Fruit fly (Drosophila melanogaster): ENCODE results near the gene CG34159.
A peak's percentile ranks its signal among the peaks of the same experiment; 100 is the strongest.

CG34159 gene

dm6 chr2L:10250441-10250847, 46.3 kb upstream of the CG34159 start, which contains the start of the genes bsk and CG31717 (continued):
- no peak for TF ChIP-seq Sox100B (GFP tag; optimal IDR thresholded peaks at IDR 0.05)
- TF ChIP-seq CG12769 (tag; optimal IDR thresholded peaks at IDR 0.05) = no peak
- peak; percentile 44; the same call in 1 of the 3 replicates for TF ChIP-seq CG16813 (GFP tag; IDR thresholded peaks at IDR 0.05; ENCODE audit: partially characterized antibody)
- no peak for TF ChIP-seq usp (GFP tag; optimal IDR thresholded peaks at IDR 0.05)
- no peak for TF ChIP-seq CG9609 (GFP tag; optimal IDR thresholded peaks at IDR 0.05)
- peak; percentile 39; the same call in 1 of the 3 replicates for TF ChIP-seq vnd (GFP tag; IDR thresholded peaks at IDR 0.05; ENCODE audit: partially characterized antibody)
- TF ChIP-seq Gsc (GFP tag; IDR thresholded peaks at IDR 0.05) = no peak
- no peak for TF ChIP-seq Awh (GFP tag; IDR thresholded peaks at IDR 0.05)
- no peak for TF ChIP-seq CG1792 (GFP tag; optimal IDR thresholded peaks at IDR 0.05)
- TF ChIP-seq CG42726 (GFP tag; IDR thresholded peaks at IDR 0.05; ENCODE audit: partially characterized antibody) = no peak
- no peak for TF ChIP-seq CG7839 (tag; optimal IDR thresholded peaks at IDR 0.05)
- TF ChIP-seq CG14667 (GFP tag; IDR thresholded peaks at IDR 0.05) = no peak
- TF ChIP-seq Elba2 (GFP tag; optimal IDR thresholded peaks at IDR 0.05) = peak; percentile 83
- TF ChIP-seq CG8290 (GFP tag; optimal IDR thresholded peaks at IDR 0.05) = peak; percentile 55
- TF ChIP-seq CG8290 (tag; optimal IDR thresholded peaks at IDR 0.05) = no peak
- TF ChIP-seq Blimp-1 (GFP tag; optimal IDR thresholded peaks at IDR 0.05) = no peak
- TF ChIP-seq Hmr (GFP tag; optimal IDR thresholded peaks at IDR 0.05) = no peak
- no peak for TF ChIP-seq CG6689 (GFP tag; IDR thresholded peaks at IDR 0.05)
- no peak for TF ChIP-seq ase (GFP tag; IDR thresholded peaks at IDR 0.05)
- TF ChIP-seq CG10366 (GFP tag; IDR thresholded peaks at IDR 0.05) = no peak
- TF ChIP-seq CG4360 (GFP tag; IDR thresholded peaks at IDR 0.05) = peak; percentile 53; the same call in 1 of the 2 replicates
- TF ChIP-seq Side (GFP tag; optimal IDR thresholded peaks at IDR 0.05) = no peak
- TF ChIP-seq BtbVII (GFP tag; optimal IDR thresholded peaks at IDR 0.05) = no peak
- no peak for TF ChIP-seq seq (GFP tag; IDR thresholded peaks at IDR 0.05)
- no peak for TF ChIP-seq CG12942 (GFP tag; optimal IDR thresholded peaks at IDR 0.05)
- TF ChIP-seq gsb-n (tag; optimal IDR thresholded peaks at IDR 0.05) = no peak
- TF ChIP-seq CG3838 (GFP tag; optimal IDR thresholded peaks at IDR 0.05) = no peak
- no peak for TF ChIP-seq run (tag; optimal IDR thresholded peaks at IDR 0.05)
- TF ChIP-seq abd-A (tag; optimal IDR thresholded peaks at IDR 0.05) = no peak
- TF ChIP-seq CG10462 (GFP tag; optimal IDR thresholded peaks at IDR 0.05) = no peak
- no peak for TF ChIP-seq Fer2 (tag; optimal IDR thresholded peaks at IDR 0.05)
- TF ChIP-seq Doc2 (GFP tag; IDR thresholded peaks at IDR 0.05) = no peak
- TF ChIP-seq CG11456 (GFP tag; IDR thresholded peaks at IDR 0.05) = no peak
- no peak for TF ChIP-seq her (GFP tag; optimal IDR thresholded peaks at IDR 0.05)
- peak; percentile 58; the same call in 1 of the 3 replicates for TF ChIP-seq CG6791 (GFP tag; IDR thresholded peaks at IDR 0.05; ENCODE audit: partially characterized antibody)
- no peak for TF ChIP-seq D19A (tag; optimal IDR thresholded peaks at IDR 0.05)
- peak; percentile 97 for TF ChIP-seq pfk (GFP tag; optimal IDR thresholded peaks at IDR 0.05)
- no peak for TF ChIP-seq Nf-YA (GFP tag; IDR thresholded peaks at IDR 0.05)
- TF ChIP-seq Fer1 (GFP tag; optimal IDR thresholded peaks at IDR 0.05) = no peak
- TF ChIP-seq CG11504 (tag; optimal IDR thresholded peaks at IDR 0.05) = no peak
- no peak for TF ChIP-seq CG3065 (GFP tag; optimal IDR thresholded peaks at IDR 0.05)
- TF ChIP-seq CG12391 (tag; optimal IDR thresholded peaks at IDR 0.05) = no peak
- no peak for TF ChIP-seq mam (GFP tag; optimal IDR thresholded peaks at IDR 0.05)
- no peak for TF ChIP-seq chinmo (GFP tag; IDR thresholded peaks at IDR 0.05; ENCODE audit: partially characterized antibody)
- TF ChIP-seq Neu2 (GFP tag; optimal IDR thresholded peaks at IDR 0.05; ENCODE audit: borderline replicate concordance) = no peak
- TF ChIP-seq CG17328 (GFP tag; IDR thresholded peaks at IDR 0.05) = no peak
- no peak for TF ChIP-seq CG16779 (GFP tag; IDR thresholded peaks at IDR 0.05)
- no peak for TF ChIP-seq Hr3 (GFP tag; optimal IDR thresholded peaks at IDR 0.05)
- no peak for TF ChIP-seq ind (GFP tag; optimal IDR thresholded peaks at IDR 0.05)
- TF ChIP-seq dimm (GFP tag; IDR thresholded peaks at IDR 0.05) = no peak
- peak; percentile 35 for TF ChIP-seq MESR4 (GFP tag; optimal IDR thresholded peaks at IDR 0.05)
- TF ChIP-seq bbx (GFP tag; IDR thresholded peaks at IDR 0.05; ENCODE audit: partially characterized antibody) = no peak; the same call in 1 of the 2 replicates

All from whole organism, embryonic.